Worm (Caenorhabditis elegans) whole organism, L4 larva: ENCODE results near the gene F58A6.2.

Source experiments
- F37D6.2 ChIP-seq: sonication (generic microtip); optimal IDR thresholded peaks from 2 replicates; lab custom pipeline; 2016; ENCODE audit warnings: mild to moderate bottlenecking, missing genetic modification characterization, missing compliant biosample characterization
- T26A8.4 ChIP-seq: fragments of 200-800 bp; sonication (Bioruptor generic); IDR thresholded peaks from 2 replicates; pipeline ENCODE4 v1.3.6; 2022; ENCODE audit warnings: missing genetic modification characterization, missing compliant biosample characterization
- fkh-10 ChIP-seq: fragments of 150-350 bp; optimal IDR thresholded peaks from 2 replicates; lab custom pipeline; 2014; ENCODE audit warnings: missing biosample characterization, missing genetic modification reagents, missing genetic modification characterization
- lin-15B ChIP-seq: fragments of 150-350 bp; sonication (generic microtip); optimal IDR thresholded peaks from 3 replicates; lab custom pipeline; 2014; ENCODE audit warnings: missing biosample characterization, missing genetic modification characterization
- saeg-2 ChIP-seq: fragments of 200-800 bp; sonication (Bioruptor generic); IDR thresholded peaks from 2 replicates; pipeline ENCODE4 v1.3.6; 2022; ENCODE audit warnings: missing genetic modification reagents, missing genetic modification characterization, missing compliant biosample characterization
- ztf-11 ChIP-seq: fragments of 150-350 bp; optimal IDR thresholded peaks from 2 replicates; lab custom pipeline; 2014; ENCODE audit warnings: missing biosample characterization, missing genetic modification characterization

DNA sequence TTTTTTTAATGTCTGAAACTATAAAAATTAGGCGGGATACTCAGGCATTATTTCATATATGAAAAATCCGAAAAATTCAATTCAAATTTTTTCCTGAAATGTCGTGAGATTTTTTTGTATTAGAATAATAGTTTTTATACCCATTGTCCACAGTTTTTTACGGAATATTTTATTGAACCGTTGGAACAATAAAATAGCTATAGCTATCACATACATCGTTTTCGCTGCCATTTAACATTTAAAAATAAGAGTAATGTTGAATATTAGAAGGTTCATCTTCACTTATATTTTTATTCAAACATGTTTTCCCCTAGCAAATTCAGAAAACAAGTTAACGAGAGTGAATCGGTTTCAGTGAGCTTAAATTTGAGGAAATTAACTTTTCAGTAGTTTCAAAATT is 35.1 kb downstream of the F58A6.2 start, which contains the start of gene C27D6.15:
- TF ChIP-seq T26A8.4 (GFP tag; lab: Robert Waterston, UW), result no peak
- no peak for TF ChIP-seq fkh-10 (GFP tag; lab: Kevin White, UChicago)
- no peak for TF ChIP-seq lin-15B
- no peak for TF ChIP-seq saeg-2 (GFP tag; lab: Robert Waterston, UW)
- TF ChIP-seq ztf-11 (tag; lab: Kevin White, UChicago), result no peak
- TF ChIP-seq F37D6.2 (tag; lab: Kevin White, UChicago), result no peak
